Worm (Caenorhabditis elegans): ENCODE data around the gene T19C3.6.
A peak's percentile ranks its signal among the peaks of the same experiment; 100 is the strongest.

The T19C3.6 gene

DNA sequence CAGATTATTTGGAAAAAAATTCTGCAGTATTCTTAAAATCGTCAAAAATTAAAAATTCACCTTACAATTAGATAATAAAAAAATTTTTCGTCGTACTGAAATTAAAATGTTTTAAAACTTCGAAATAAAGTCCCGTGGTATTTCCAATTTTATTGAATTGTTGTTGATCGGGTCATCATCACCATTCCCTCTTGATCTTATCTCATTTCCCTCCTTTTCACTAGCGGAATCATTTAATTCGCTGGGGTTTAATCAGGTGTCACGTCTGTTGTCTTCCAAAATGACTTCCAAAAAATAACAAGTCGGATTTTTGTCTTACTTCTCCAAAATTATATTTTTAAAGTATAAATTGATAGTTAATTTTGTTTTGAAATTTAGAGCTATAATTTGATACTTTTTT lies 25.3 kb upstream of the T19C3.6 start:
- TF ChIP-seq lsy-12 (tag; optimal IDR thresholded peaks at IDR 0.05) (no peak), elt-1 (tag; optimal IDR thresholded peaks at IDR 0.05) (peak; percentile 56)

DNA sequence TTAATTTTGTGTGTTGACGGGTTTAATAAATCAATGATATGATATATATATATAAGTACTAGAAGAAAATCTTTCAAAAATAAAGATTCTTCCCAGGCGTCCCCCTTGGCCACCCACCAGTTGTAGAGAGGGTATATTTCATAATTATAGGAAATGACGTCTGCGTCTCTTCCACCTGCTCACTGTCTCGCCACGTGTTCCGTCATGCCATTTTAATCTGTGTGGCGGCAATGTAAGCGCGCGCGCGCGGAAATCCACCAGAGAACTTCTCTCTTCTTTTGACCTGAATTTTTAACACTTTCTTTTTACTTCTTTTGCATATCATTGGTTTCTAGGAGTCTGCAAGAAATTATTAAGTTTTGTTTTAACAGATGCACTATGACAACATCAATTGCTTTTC lies 23.0 kb upstream of the T19C3.6 start:
- TF ChIP-seq nhr-23 (tag; optimal IDR thresholded peaks at IDR 0.05) (peak; percentile 52), ztf-4 (tag; optimal IDR thresholded peaks at IDR 0.05) (no peak)

ce11 chrIII:651587-651986 lies 20.3 kb upstream of the T19C3.6 start:
- TF ChIP-seq eor-1 (tag; optimal IDR thresholded peaks at IDR 0.05) (no peak), mml-1 (tag; optimal IDR thresholded peaks at IDR 0.05) (no peak), nhr-25 (tag; optimal IDR thresholded peaks at IDR 0.05) (peak; percentile 48), ceh-28 (tag; optimal IDR thresholded peaks at IDR 0.05) (peak; percentile 52), elt-2 (tag; optimal IDR thresholded peaks at IDR 0.05) (peak; percentile 71), tbx-2 (tag; optimal IDR thresholded peaks at IDR 0.05) (no peak), jun-1 (tag; optimal IDR thresholded peaks at IDR 0.05) (peak; percentile 54), elt-1 (tag; optimal IDR thresholded peaks at IDR 0.05) (no peak), nfya-1 (tag; optimal IDR thresholded peaks at IDR 0.05; ENCODE audit: insufficient read depth) (no peak), pqm-1 (tag; optimal IDR thresholded peaks at IDR 0.05) (peak; percentile 76)

DNA sequence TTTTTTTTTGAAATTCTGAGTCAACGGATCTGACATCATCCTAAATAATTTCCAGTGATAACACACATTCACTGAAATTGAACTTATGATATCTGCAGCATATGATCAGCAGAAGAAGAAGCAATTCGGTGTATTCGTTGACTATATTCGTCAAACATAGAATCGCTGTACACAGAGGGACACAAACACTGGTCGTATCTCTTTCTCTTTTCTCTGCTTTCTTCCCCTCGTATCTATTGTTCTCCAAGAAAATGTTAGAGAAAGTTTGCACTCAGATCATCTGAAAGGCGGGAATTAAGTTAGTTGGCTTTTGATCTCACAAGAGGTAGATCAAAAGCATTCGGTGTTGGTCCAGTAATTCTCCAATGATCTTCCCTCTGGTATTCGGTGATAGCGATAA lies 19.2 kb upstream of the T19C3.6 start:
- TF ChIP-seq ZK546.5 (tag; optimal IDR thresholded peaks at IDR 0.05) (no peak), nhr-25 (tag; optimal IDR thresholded peaks at IDR 0.05) (peak; percentile 57), nhr-77 (tag; optimal IDR thresholded peaks at IDR 0.05) (no peak), aly-2 (tag; optimal IDR thresholded peaks at IDR 0.05) (no peak)

ce11 chrIII:649935-650334 lies 18.6 kb upstream of the T19C3.6 start:
- no peak for TF ChIP-seq elt-3 (tag; optimal IDR thresholded peaks at IDR 0.05)
- no peak for TF ChIP-seq lin-15B (tag; optimal IDR thresholded peaks at IDR 0.05)
- TF ChIP-seq eor-1 (tag; optimal IDR thresholded peaks at IDR 0.05): no peak
- no peak for TF ChIP-seq hmg-11 (tag; optimal IDR thresholded peaks at IDR 0.05)
- TF ChIP-seq lin-39 (tag; optimal IDR thresholded peaks at IDR 0.05): no peak
- TF ChIP-seq nhr-43 (tag; optimal IDR thresholded peaks at IDR 0.05; ENCODE audit: poor library complexity, severe bottlenecking): no peak

- TF ChIP-seq nhr-237 (tag; optimal IDR thresholded peaks at IDR 0.05) (no peak), fkh-10 (GFP tag; optimal IDR thresholded peaks at IDR 0.05) (no peak), pha-4 (tag; optimal IDR thresholded peaks at IDR 0.05) (peak; percentile 78), snpc-4 (tag; optimal IDR thresholded peaks at IDR 0.05) (no peak), hmg-11 (tag; optimal IDR thresholded peaks at IDR 0.05) (peak; percentile 47), ceh-16 (tag; optimal IDR thresholded peaks at IDR 0.05) (no peak), aly-2 (tag; optimal IDR thresholded peaks at IDR 0.05) (no peak), daf-12 (tag; optimal IDR thresholded peaks at IDR 0.05) (no peak), lin-39 (tag; optimal IDR thresholded peaks at IDR 0.05) (no peak), eor-1 (tag; optimal IDR thresholded peaks at IDR 0.05) (no peak), nhr-67 (tag; optimal IDR thresholded peaks at IDR 0.05) (no peak), lin-15B (tag; optimal IDR thresholded peaks at IDR 0.05) (no peak), mml-1 (tag; optimal IDR thresholded peaks at IDR 0.05) (no peak), ceh-28 (tag; optimal IDR thresholded peaks at IDR 0.05) (no peak), ZK546.5 (tag; optimal IDR thresholded peaks at IDR 0.05) (no peak), pqm-1 (tag; optimal IDR thresholded peaks at IDR 0.05) (no peak), nhr-12 (tag; optimal IDR thresholded peaks at IDR 0.05) (no peak), ama-1 (optimal IDR thresholded peaks at IDR 0.05) (no peak), nhr-23 (tag; optimal IDR thresholded peaks at IDR 0.05) (peak; percentile 19), lsy-12 (tag; optimal IDR thresholded peaks at IDR 0.05) (no peak), sea-2 (GFP tag; optimal IDR thresholded peaks at IDR 0.05) (no peak), ceh-82 (tag; optimal IDR thresholded peaks at IDR 0.05) (no peak), egl-5 (tag; optimal IDR thresholded peaks at IDR 0.05) (no peak), ceh-9 (tag; optimal IDR thresholded peaks at IDR 0.05) (no peak), ztf-11 (tag; optimal IDR thresholded peaks at IDR 0.05) (no peak), unc-62 (GFP tag; optimal IDR thresholded peaks at IDR 0.05) (no peak), fos-1 (tag; optimal IDR thresholded peaks at IDR 0.05) (no peak), nhr-25 (tag; optimal IDR thresholded peaks at IDR 0.05) (no peak), nfya-1 (tag; optimal IDR thresholded peaks at IDR 0.05; ENCODE audit: insufficient read depth) (peak; percentile 26), unc-39 (tag; optimal IDR thresholded peaks at IDR 0.05) (no peak), jun-1 (tag; optimal IDR thresholded peaks at IDR 0.05) (no peak)
These were observed 15.9 kb upstream of the T19C3.6 start for ce11 chrIII:647248-647647.

Data from whole organism, L3 larva.